Worm (Caenorhabditis elegans): ENCODE results near the gene Y38C1BA.4.

Y38C1BA.4 gene

ce11 chrIV:1859365-1859982 lies 37.8 kb downstream of the Y38C1BA.4 start:
- TF ChIP-seq him-1 (tag; optimal IDR thresholded peaks at IDR 0.05) (no peak), W03F9.2 (tag; optimal IDR thresholded peaks at IDR 0.05) (no peak), dao-5 (tag; optimal IDR thresholded peaks at IDR 0.05) (no peak)

- TF ChIP-seq dao-5 (tag; optimal IDR thresholded peaks at IDR 0.05): no peak
- TF ChIP-seq W03F9.2 (tag; optimal IDR thresholded peaks at IDR 0.05): no peak
- no peak for TF ChIP-seq him-1 (tag; optimal IDR thresholded peaks at IDR 0.05)
These were observed 39.3 kb downstream of the Y38C1BA.4 start for ce11 chrIV:1860965-1861364.

ce11 chrIV:1862655-1863054 lies 41.0 kb downstream of the Y38C1BA.4 start:
- TF ChIP-seq W03F9.2 (tag; optimal IDR thresholded peaks at IDR 0.05) (no peak), him-1 (tag; optimal IDR thresholded peaks at IDR 0.05) (no peak), dao-5 (tag; optimal IDR thresholded peaks at IDR 0.05) (no peak)

ce11 chrIV:1866863-1867262 lies 45.2 kb downstream of the Y38C1BA.4 start:
- TF ChIP-seq W03F9.2 (tag; optimal IDR thresholded peaks at IDR 0.05): no peak
- TF ChIP-seq dao-5 (tag; optimal IDR thresholded peaks at IDR 0.05): no peak
- TF ChIP-seq him-1 (tag; optimal IDR thresholded peaks at IDR 0.05): no peak

- TF ChIP-seq W03F9.2 (tag; optimal IDR thresholded peaks at IDR 0.05): no peak
- TF ChIP-seq him-1 (tag; optimal IDR thresholded peaks at IDR 0.05): no peak
- TF ChIP-seq dao-5 (tag; optimal IDR thresholded peaks at IDR 0.05): no peak
These were observed 46.4 kb downstream of the Y38C1BA.4 start for ce11 chrIV:1867915-1868619.

- TF ChIP-seq W03F9.2 (tag; optimal IDR thresholded peaks at IDR 0.05) (no peak), dao-5 (tag; optimal IDR thresholded peaks at IDR 0.05) (no peak), him-1 (tag; optimal IDR thresholded peaks at IDR 0.05) (no peak)
These were observed 47.3 kb downstream of the Y38C1BA.4 start for ce11 chrIV:1868981-1869380.
